In genomic region chr2L:3861388-3861787, dm6 we compare ENCODE assay signal across 4 fruit fly cellular contexts.
A peak's percentile ranks its signal among the peaks of the same experiment; 100 is the strongest.
TF ChIP-seq lines count a peak whose summit lies in the region.

No protein-coding gene starts in this region.

- no peak for TF ChIP-seq CTCF in whole organism, embryonic (GFP tag; optimal IDR thresholded peaks at IDR 0.05; lab: Kevin White, UChicago)

TF ChIP-seq in whole organism, embryonic, 481 proteins besides CTCF, POLR2A, EP300 and RAD21 (continues in another document):
- TF ChIP-seq chn (GFP tag; optimal IDR thresholded peaks at IDR 0.05; lab: Kevin White, UChicago) (peak; percentile 70), Usf (GFP tag; optimal IDR thresholded peaks at IDR 0.05; lab: Kevin White, UChicago) (peak; percentile 11), CG15479 (GFP tag; optimal IDR thresholded peaks at IDR 0.05; lab: Kevin White, UChicago) (peak; percentile 87), sob (GFP tag; IDR thresholded peaks at IDR 0.05; lab: Robert Waterston, UW) (no peak), CG13123 (GFP tag; optimal IDR thresholded peaks at IDR 0.05; lab: Kevin White, UChicago) (no peak), CG31441 (GFP tag; IDR thresholded peaks at IDR 0.05; lab: Robert Waterston, UW) (peak; percentile 41; the same call in 1 of the 2 replicates), CG10209 (GFP tag; optimal IDR thresholded peaks at IDR 0.05; lab: Kevin White, UChicago) (peak; percentile 48), trem (tag; optimal IDR thresholded peaks at IDR 0.05; lab: Kevin White, UChicago) (peak; percentile 54), Hr51 (GFP tag; optimal IDR thresholded peaks at IDR 0.05; lab: Kevin White, UChicago) (peak in 1 of 2 experiments; percentile 54), Dip2 (GFP tag; IDR thresholded peaks at IDR 0.05; lab: Robert Waterston, UW) (no peak), CG17829 (tag; optimal IDR thresholded peaks at IDR 0.05; lab: Kevin White, UChicago) (peak; percentile 74), fd96Cb (tag; optimal IDR thresholded peaks at IDR 0.05; lab: Kevin White, UChicago) (peak; percentile 58), CG33557 (GFP tag; optimal IDR thresholded peaks at IDR 0.05; lab: Kevin White, UChicago) (peak; percentile 84), CG4820 (GFP tag; optimal IDR thresholded peaks at IDR 0.05; lab: Kevin White, UChicago) (peak; percentile 30), CHES-1-like (GFP tag; optimal IDR thresholded peaks at IDR 0.05; lab: Kevin White, UChicago) (peak; percentile 17), CG4404 (GFP tag; IDR thresholded peaks at IDR 0.05; lab: Robert Waterston, UW) (peak; percentile 88), D19B (GFP tag; optimal IDR thresholded peaks at IDR 0.05; lab: Kevin White, UChicago) (no peak), CG10959 (GFP tag; IDR thresholded peaks at IDR 0.05; lab: Robert Waterston, UW) (peak; percentile 85), otp (GFP tag; IDR thresholded peaks at IDR 0.05; lab: Robert Waterston, UW) (peak; percentile 55; the same call in 1 of the 3 replicates), CG9609 (GFP tag; optimal IDR thresholded peaks at IDR 0.05; lab: Kevin White, UChicago) (peak; percentile 54), jing (GFP tag; optimal IDR thresholded peaks at IDR 0.05; lab: Kevin White, UChicago) (no peak), aop (GFP tag; IDR thresholded peaks at IDR 0.05; lab: Robert Waterston, UW) (no peak)

TF ChIP-seq in whole organism, prepupa, 60 proteins besides CTCF, POLR2A, EP300 and RAD21 (continues in another document):
- TF ChIP-seq topi (GFP tag; optimal IDR thresholded peaks at IDR 0.05; lab: Kevin White, UChicago): no peak
- TF ChIP-seq CG1621 (tag; optimal IDR thresholded peaks at IDR 0.05; lab: Kevin White, UChicago): peak; percentile 58
- no peak for TF ChIP-seq CG6808 (GFP tag; optimal IDR thresholded peaks at IDR 0.05; lab: Kevin White, UChicago)
- TF ChIP-seq CG8119 (GFP tag; IDR thresholded peaks at IDR 0.05; lab: Robert Waterston, UW): 0 out of 3 replicates have a peak, but pooled peaks have one; percentile 31
- peak; percentile 25 for TF ChIP-seq CG9139 (GFP tag; optimal IDR thresholded peaks at IDR 0.05; lab: Kevin White, UChicago)
- TF ChIP-seq CG6163 (GFP tag; IDR thresholded peaks at IDR 0.05; lab: Robert Waterston, UW): peak; percentile 68
- peak; percentile 7 for TF ChIP-seq CG11902 (GFP tag; optimal IDR thresholded peaks at IDR 0.05; lab: Kevin White, UChicago)
- TF ChIP-seq ss (GFP tag; optimal IDR thresholded peaks at IDR 0.05; lab: Kevin White, UChicago): peak in 1 of 2 experiments; percentile 64
- peak; percentile 53 for TF ChIP-seq cyc (GFP tag; optimal IDR thresholded peaks at IDR 0.05; lab: Kevin White, UChicago)
- no peak for TF ChIP-seq CG7368 (GFP tag; optimal IDR thresholded peaks at IDR 0.05; lab: Kevin White, UChicago)
- TF ChIP-seq lz (GFP tag; optimal IDR thresholded peaks at IDR 0.05; lab: Kevin White, UChicago): peak; percentile 63
- TF ChIP-seq Gug (GFP tag; IDR thresholded peaks at IDR 0.05; lab: Robert Waterston, UW): no peak
- no peak for TF ChIP-seq dac (GFP tag; optimal IDR thresholded peaks at IDR 0.05; lab: Kevin White, UChicago)
- TF ChIP-seq CG34406 (GFP tag; optimal IDR thresholded peaks at IDR 0.05; lab: Kevin White, UChicago): no peak
- peak; percentile 53 for TF ChIP-seq fd59A (GFP tag; optimal IDR thresholded peaks at IDR 0.05; lab: Kevin White, UChicago)
- peak; percentile 59 for TF ChIP-seq Ets96B (tag; optimal IDR thresholded peaks at IDR 0.05; lab: Kevin White, UChicago)
- no peak for TF ChIP-seq CG8319 (GFP tag; optimal IDR thresholded peaks at IDR 0.05; lab: Kevin White, UChicago)
- TF ChIP-seq acj6 (GFP tag; optimal IDR thresholded peaks at IDR 0.05; lab: Kevin White, UChicago): peak; percentile 68
- TF ChIP-seq Eip93F (GFP tag; optimal IDR thresholded peaks at IDR 0.05; lab: Kevin White, UChicago): no peak
- TF ChIP-seq fd85E (GFP tag; optimal IDR thresholded peaks at IDR 0.05; lab: Kevin White, UChicago): no peak
- peak; percentile 79 for TF ChIP-seq svp (GFP tag; lab: Kevin White, UChicago)
- no peak for TF ChIP-seq fkh (GFP tag; optimal IDR thresholded peaks at IDR 0.05; lab: Kevin White, UChicago)
- no peak for TF ChIP-seq CG6276 (GFP tag; optimal IDR thresholded peaks at IDR 0.05; lab: Kevin White, UChicago)
- no peak for TF ChIP-seq Blimp-1 (GFP tag; optimal IDR thresholded peaks at IDR 0.05; lab: Kevin White, UChicago)

TF ChIP-seq in whole organism, pupa, 21 proteins besides CTCF, POLR2A, EP300 and RAD21:
- TF ChIP-seq CG9948 (tag; optimal IDR thresholded peaks at IDR 0.05; lab: Kevin White, UChicago) (peak; percentile 69), CG34367 (tag; optimal IDR thresholded peaks at IDR 0.05; lab: Kevin White, UChicago) (peak; percentile 53), CG8301 (tag; optimal IDR thresholded peaks at IDR 0.05; lab: Kevin White, UChicago) (no peak), CG15710 (tag; optimal IDR thresholded peaks at IDR 0.05; lab: Kevin White, UChicago) (peak; percentile 82), CG17806 (tag; optimal IDR thresholded peaks at IDR 0.05; lab: Kevin White, UChicago) (peak; percentile 65), CG8159 (tag; optimal IDR thresholded peaks at IDR 0.05; lab: Kevin White, UChicago) (peak; percentile 76)

TF ChIP-seq in whole organism, wandering third instar larva, 38 proteins besides CTCF, POLR2A, EP300 and RAD21:
- TF ChIP-seq fru (GFP tag; optimal IDR thresholded peaks at IDR 0.05; lab: Kevin White, UChicago) (no peak), Hr83 (GFP tag; optimal IDR thresholded peaks at IDR 0.05; lab: Kevin White, UChicago; ENCODE audit: poor library complexity, severe bottlenecking) (no peak), Sp1 (GFP tag; optimal IDR thresholded peaks at IDR 0.05; lab: Kevin White, UChicago) (peak; percentile 76), foxo (GFP tag; optimal IDR thresholded peaks at IDR 0.05; lab: Kevin White, UChicago) (peak in 1 of 2 experiments; percentile 63), ey (GFP tag; optimal IDR thresholded peaks at IDR 0.05; lab: Kevin White, UChicago) (peak; percentile 72), sv (GFP tag; optimal IDR thresholded peaks at IDR 0.05; lab: Kevin White, UChicago) (peak; percentile 38), Rel (GFP tag; optimal IDR thresholded peaks at IDR 0.05; lab: Kevin White, UChicago) (no peak), Rel (tag; optimal IDR thresholded peaks at IDR 0.05; lab: Kevin White, UChicago) (peak; percentile 27), OdsH (GFP tag; optimal IDR thresholded peaks at IDR 0.05; lab: Kevin White, UChicago) (peak; percentile 82), br (GFP tag; optimal IDR thresholded peaks at IDR 0.05; lab: Kevin White, UChicago) (peak; percentile 80), HLH106 (tag; optimal IDR thresholded peaks at IDR 0.05; lab: Kevin White, UChicago) (peak; percentile 62), woc (GFP tag; optimal IDR thresholded peaks at IDR 0.05; lab: Kevin White, UChicago) (peak; percentile 31), Abd-B (GFP tag; optimal IDR thresholded peaks at IDR 0.05; lab: Kevin White, UChicago) (no peak), psq (GFP tag; optimal IDR thresholded peaks at IDR 0.05; lab: Kevin White, UChicago) (peak; percentile 74), h (GFP tag; optimal IDR thresholded peaks at IDR 0.05; lab: Kevin White, UChicago) (peak; percentile 62)

Comparison
In these comparisons a context has a peak if more than half of its experiments do, and no peak if none do; other contexts are left out.
1. Of the 7 proteins assayed by ChIP-seq in both whole organism, embryonic and whole organism, prepupa: peak only in whole organism, embryonic: none; only in whole organism, prepupa: CG6854; in both: none; in neither: 6.